Fruit fly (Drosophila melanogaster) S2 (cell line): ENCODE results near the gene Ids.

Experiments
- CG8478 ChIP-seq: fragments of >200 bp; optimal IDR thresholded peaks from 2 replicates; lab custom pipeline; 2018
- CTCF ChIP-seq, 2 experiments: fragments of >200 bp; optimal IDR thresholded peaks; 2 replicates each; lab custom pipeline; 2018

DNA sequence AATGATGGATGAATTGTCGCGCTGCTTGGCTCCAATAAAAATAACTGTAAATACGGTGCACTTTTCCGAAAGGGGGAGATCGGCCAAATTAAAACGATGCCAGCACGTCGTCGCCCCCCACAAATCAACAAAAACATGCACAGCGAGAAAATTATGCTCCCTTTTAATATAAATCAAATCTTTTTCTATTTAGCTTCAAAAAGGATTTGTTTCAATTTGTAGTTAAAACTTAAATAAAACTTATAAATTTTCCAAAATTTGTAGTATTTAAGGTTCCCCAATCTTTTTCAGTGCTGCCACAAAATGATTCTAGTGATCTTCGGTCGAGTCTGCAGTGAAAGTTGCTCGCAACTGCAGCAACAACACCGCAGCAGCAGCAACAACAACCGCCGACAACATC, 18.0 kb downstream of the Ids start:
- TF ChIP-seq CG8478 (lab: Kevin White, UChicago): no peak
- no peak for TF ChIP-seq CTCF (optimal IDR thresholded peaks at IDR 0.05; lab: Kevin White, UChicago)
